Fruit fly (Drosophila melanogaster) Kc167 (cell line): ENCODE measurements around the gene GckIII.

ENCODE experiments used
- Myc ChIP-seq: fragments of >200 bp; optimal IDR thresholded peaks from 2 replicates; lab custom pipeline; 2017; ENCODE audit warnings: missing external identifiers
- Sin3A ChIP-seq: fragments of >200 bp; optimal IDR thresholded peaks from 2 replicates; lab custom pipeline; 2018; ENCODE audit warnings: missing external identifiers
- h ChIP-seq: fragments of >200 bp; optimal IDR thresholded peaks from 3 replicates; lab custom pipeline; 2018; ENCODE audit warnings: missing external identifiers
- insv ChIP-seq: fragments of >200 bp; optimal IDR thresholded peaks from 3 replicates; lab custom pipeline; 2018; ENCODE audit warnings: missing external identifiers
- psq ChIP-seq: fragments of >200 bp; optimal IDR thresholded peaks from 2 replicates; lab custom pipeline; 2017; ENCODE audit warnings: missing external identifiers
- ttk ChIP-seq: sonication (Bioruptor generic); optimal IDR thresholded peaks from 2 replicates; lab custom pipeline; 2017; ENCODE audit warnings: missing external identifiers

The GckIII gene

dm6 chr3R:17085029-17085807 lies at the start of gene GckIII:
Gene GckIII (plus strand): TSS chr3R:17085513.
- TF ChIP-seq psq (lab: Kevin White, UChicago) (no peak), Sin3A (lab: Kevin White, UChicago) (no peak), insv (lab: Kevin White, UChicago) (no peak), h (lab: Kevin White, UChicago) (no peak), ttk (no peak), Myc (lab: Kevin White, UChicago) (no peak)

- TF ChIP-seq ttk (no peak), psq (lab: Kevin White, UChicago) (no peak), Sin3A (lab: Kevin White, UChicago) (no peak), h (lab: Kevin White, UChicago) (no peak), insv (lab: Kevin White, UChicago) (no peak), Myc (lab: Kevin White, UChicago) (no peak)
Measured at dm6 chr3R:17035945-17036344, 49.4 kb upstream of the GckIII start, which contains the start of gene CG4009. Gene CG4009 (minus strand): TSS chr3R:17036045.

- TF ChIP-seq h (lab: Kevin White, UChicago) (no peak), ttk (no peak), psq (lab: Kevin White, UChicago) (no peak), Sin3A (lab: Kevin White, UChicago) (no peak), insv (lab: Kevin White, UChicago) (no peak), Myc (lab: Kevin White, UChicago) (no peak)
Measured at dm6 chr3R:17039993-17040807, 45.1 kb upstream of the GckIII start, which contains the start of the genes CG18213 and Trm7-32. Gene CG18213 (minus strand): TSS chr3R:17040203. Gene Trm7-32 (plus strand): TSS chr3R:17040682.

dm6 chr3R:17042838-17043569 lies 42.3 kb upstream of the GckIII start, which contains the start of the genes bdwf and Patr-1:
Gene bdwf (minus strand): TSS chr3R:17043136.
Gene Patr-1 (plus strand): TSS chr3R:17043564.
- TF ChIP-seq psq (lab: Kevin White, UChicago), result no peak

dm6 chr3R:17043570-17043923 lies 41.8 kb upstream of the GckIII start:
- no peak for TF ChIP-seq Sin3A (lab: Kevin White, UChicago)
- no peak for TF ChIP-seq Myc (lab: Kevin White, UChicago)
- TF ChIP-seq h (lab: Kevin White, UChicago), result no peak
- TF ChIP-seq psq (lab: Kevin White, UChicago), result no peak
- TF ChIP-seq ttk, result no peak
- TF ChIP-seq insv (lab: Kevin White, UChicago), result no peak

dm6 chr3R:17048867-17049266 lies 36.4 kb upstream of the GckIII start:
- TF ChIP-seq ttk (no peak), Myc (lab: Kevin White, UChicago) (no peak), h (lab: Kevin White, UChicago) (no peak), insv (lab: Kevin White, UChicago) (no peak), Sin3A (lab: Kevin White, UChicago) (no peak), psq (lab: Kevin White, UChicago) (no peak)

dm6 chr3R:17052465-17053149 lies 32.7 kb upstream of the GckIII start:
- no peak for TF ChIP-seq Myc (lab: Kevin White, UChicago)
- no peak for TF ChIP-seq Sin3A (lab: Kevin White, UChicago)
- no peak for TF ChIP-seq h (lab: Kevin White, UChicago)
- no peak for TF ChIP-seq psq (lab: Kevin White, UChicago)
- no peak for TF ChIP-seq ttk
- TF ChIP-seq insv (lab: Kevin White, UChicago), result no peak

dm6 chr3R:17053415-17054177 lies 31.7 kb upstream of the GckIII start, which contains the start of gene Dad:
Gene Dad (plus strand): TSS chr3R:17054007.
- no peak for TF ChIP-seq h (lab: Kevin White, UChicago)
- TF ChIP-seq Sin3A (lab: Kevin White, UChicago), result no peak
- TF ChIP-seq ttk, result no peak
- TF ChIP-seq Myc (lab: Kevin White, UChicago), result no peak

dm6 chr3R:17054528-17054927 lies 30.8 kb upstream of the GckIII start:
- TF ChIP-seq Myc (lab: Kevin White, UChicago), result no peak
- no peak for TF ChIP-seq h (lab: Kevin White, UChicago)
- no peak for TF ChIP-seq psq (lab: Kevin White, UChicago)
- no peak for TF ChIP-seq insv (lab: Kevin White, UChicago)
- no peak for TF ChIP-seq Sin3A (lab: Kevin White, UChicago)
- no peak for TF ChIP-seq ttk
